Worm (Caenorhabditis elegans): ENCODE measurements around the gene clec-171.
"Not testable (repeated sequence)": the region's sequence is repeated elsewhere in the genome, so short reads cannot be mapped to it uniquely, and the experiment has no call there.

The clec-171 gene

ce11 chrIV:1453451-1453850, 26.3 kb upstream of the clec-171 start:
- TF ChIP-seq cebp-1 (GFP tag; IDR thresholded peaks at IDR 0.05) (no peak), cebp-1 (tag; optimal IDR thresholded peaks at IDR 0.05) (no peak), mxl-1 (tag; optimal IDR thresholded peaks at IDR 0.05) (no peak), nhr-90 (tag; optimal IDR thresholded peaks at IDR 0.05) (no peak), madf-3 (GFP tag; IDR thresholded peaks at IDR 0.05) (no peak), ztf-6 (GFP tag; IDR thresholded peaks at IDR 0.05) (no peak), Y95B8A.8 (GFP tag; IDR thresholded peaks at IDR 0.05) (no peak), C06A6.2 (GFP tag; conservative IDR thresholded peaks at IDR 0.05) (no peak), ceh-40 (GFP tag; IDR thresholded peaks at IDR 0.05) (no peak), ZK185.1 (tag; optimal IDR thresholded peaks at IDR 0.05; ENCODE audit: poor library complexity, severe bottlenecking) (no peak), dox-1 (GFP tag; IDR thresholded peaks at IDR 0.05) (no peak), sea-2 (GFP tag; IDR thresholded peaks at IDR 0.05) (no peak), lin-26 (GFP tag; IDR thresholded peaks at IDR 0.05) (no peak), unc-62 (GFP tag; optimal IDR thresholded peaks at IDR 0.05) (no peak), ztf-22 (GFP tag; optimal IDR thresholded peaks at IDR 0.05) (no peak), lsl-1 (GFP tag; optimal IDR thresholded peaks at IDR 0.05) (no peak), hsf-1 (GFP tag; IDR thresholded peaks at IDR 0.05) (no peak), akir-1 (GFP tag; optimal IDR thresholded peaks at IDR 0.05) (no peak)

ce11 chrIV:1452480-1452879, 25.3 kb upstream of the clec-171 start:
- TF ChIP-seq Y67H2A.10 (GFP tag; conservative IDR thresholded peaks at IDR 0.05) (no peak), ztf-26 (tag; optimal IDR thresholded peaks at IDR 0.05) (peak; percentile 12)

ce11 chrIV:1448528-1448927, 21.3 kb upstream of the clec-171 start:
- TF ChIP-seq egl-44 (GFP tag; IDR thresholded peaks at IDR 0.05) (peak; percentile 69), rpc-1 (tag; optimal IDR thresholded peaks at IDR 0.05) (peak; percentile 21), pbrm-1 (GFP tag; IDR thresholded peaks at IDR 0.05) (0 out of 2 replicates have a peak, but pooled peaks have one; percentile 31), madf-6 (GFP tag; IDR thresholded peaks at IDR 0.05) (peak; percentile 42; the same call in 1 of the 2 replicates), mcd-1 (GFP tag; IDR thresholded peaks at IDR 0.05) (peak; percentile 27; the same call in 1 of the 2 replicates), hmg-1.2 (GFP tag; IDR thresholded peaks at IDR 0.05) (peak; percentile 29; the same call in 1 of the 2 replicates), lin-26 (GFP tag; IDR thresholded peaks at IDR 0.05) (peak; percentile 79)
- TF ChIP-seq rpc-1 (optimal IDR thresholded peaks at IDR 0.05): not testable (repeated sequence)

- TF ChIP-seq lin-40 (tag; optimal IDR thresholded peaks at IDR 0.05): no peak
- TF ChIP-seq T07F8.4 (tag; optimal IDR thresholded peaks at IDR 0.05): no peak
- no peak for TF ChIP-seq F57A8.1 (GFP tag; optimal IDR thresholded peaks at IDR 0.05)
- TF ChIP-seq attf-6 (GFP tag; IDR thresholded peaks at IDR 0.05): no peak
- 0 out of 2 replicates have a peak, but pooled peaks have one; percentile 20 for TF ChIP-seq cebp-1 (GFP tag; IDR thresholded peaks at IDR 0.05)
- TF ChIP-seq cebp-1 (tag; optimal IDR thresholded peaks at IDR 0.05): peak; percentile 75
These were observed 18.7 kb upstream of the clec-171 start, which contains the start of gene clp-7 for ce11 chrIV:1445920-1446319. Gene clp-7 (minus strand): TSS chrIV:1445966.

DNA sequence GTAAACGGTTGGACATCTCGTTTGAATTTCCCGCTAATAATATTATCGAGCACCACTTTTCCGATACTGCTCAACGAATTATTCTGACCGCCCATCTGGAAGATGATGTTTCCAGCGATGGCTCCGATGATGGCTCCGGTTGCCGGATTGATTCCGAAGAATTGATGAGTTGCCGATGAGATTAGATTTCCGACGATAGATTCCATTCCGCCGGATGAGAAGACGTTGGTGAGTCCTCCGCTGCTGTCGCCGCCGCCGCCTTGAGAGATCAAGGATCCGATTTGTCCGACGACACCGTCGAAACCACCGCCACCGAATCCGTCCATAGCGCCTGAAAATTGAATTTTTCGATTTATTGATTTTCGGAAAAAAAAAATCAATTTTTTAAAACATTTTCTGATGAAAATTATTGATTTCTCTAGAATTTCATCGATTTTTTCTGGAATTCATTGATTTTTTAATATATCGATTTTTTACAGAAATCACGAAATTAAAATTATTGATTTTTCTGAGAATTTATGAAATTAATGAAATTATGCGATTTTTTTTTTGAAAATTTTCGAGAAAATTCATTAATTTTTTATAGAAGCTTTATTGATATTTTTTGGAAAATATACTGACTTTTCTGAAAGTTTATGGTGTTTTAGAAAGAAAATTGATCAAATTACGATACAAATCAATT, 17.0 kb upstream of the clec-171 start:
- TF ChIP-seq ceh-40 (GFP tag; IDR thresholded peaks at IDR 0.05) (no peak), Y53F4B.3 (GFP tag; IDR thresholded peaks at IDR 0.05) (no peak), zfh-2 (GFP tag; conservative IDR thresholded peaks at IDR 0.05) (peak; percentile 52)
